Worm (Caenorhabditis elegans) whole organism, L4/young adult: ENCODE results near the gene dos-2.

Experiments used
- W03F9.2 ChIP-seq: fragments of 150-350 bp; optimal IDR thresholded peaks from 2 replicates; lab custom pipeline; 2014; ENCODE audit warnings: missing biosample characterization, missing genetic modification characterization
- him-1 ChIP-seq: sonication (generic microtip); optimal IDR thresholded peaks from 2 replicates; lab custom pipeline; 2016; ENCODE audit warnings: missing genotype, missing genetic modification reagents, missing genetic modification characterization, missing compliant biosample characterization

ce11 chrII:3930478-3931182 lies 45.4 kb upstream of the dos-2 start:
- TF ChIP-seq him-1 (tag; lab: Kevin White, UChicago) = no peak
- peak; percentile 72 for TF ChIP-seq W03F9.2 (tag; lab: Kevin White, UChicago)
